Worm (Caenorhabditis elegans): ENCODE measurements around the gene prdm-14.
A peak's percentile ranks its signal among the peaks of the same experiment; 100 is the strongest.

DNA sequence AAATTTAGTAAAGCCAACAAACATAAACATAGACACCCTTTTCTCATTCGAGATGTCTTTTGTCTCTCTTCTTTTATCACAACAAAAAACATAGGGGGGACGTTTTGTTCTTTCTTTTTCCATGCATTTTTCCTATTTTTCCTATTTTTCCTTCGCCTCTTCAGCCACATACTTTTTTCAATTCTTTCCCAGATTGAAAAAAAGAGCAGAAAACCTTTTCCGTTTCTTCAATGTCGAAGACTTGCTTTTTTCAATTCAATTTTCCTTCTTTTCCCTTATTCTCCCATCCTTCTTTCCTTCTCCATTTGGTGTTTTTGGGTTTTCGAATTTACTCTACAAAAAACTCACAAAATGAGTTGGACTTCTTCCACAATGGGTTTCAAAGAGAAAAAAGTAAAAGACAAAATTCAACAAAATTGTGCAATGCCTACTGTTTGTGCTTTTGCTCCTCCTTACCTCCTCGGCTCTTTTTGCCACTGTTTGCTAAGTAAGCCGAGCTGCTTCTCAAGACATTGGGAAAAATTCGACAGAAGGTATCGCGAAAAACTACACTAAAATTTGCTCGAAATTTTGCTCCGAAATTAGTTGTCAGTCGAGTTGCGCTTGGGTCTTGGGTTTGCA is 49.4 kb upstream of the prdm-14 start:
- TF ChIP-seq lsy-12 (tag; optimal IDR thresholded peaks at IDR 0.05) (no peak), nfya-1 (tag; optimal IDR thresholded peaks at IDR 0.05; ENCODE audit: insufficient read depth) (no peak), unc-39 (tag; optimal IDR thresholded peaks at IDR 0.05) (no peak), mdl-1 (tag; optimal IDR thresholded peaks at IDR 0.05) (no peak), nhr-76 (tag; optimal IDR thresholded peaks at IDR 0.05) (no peak), fkh-2 (tag; optimal IDR thresholded peaks at IDR 0.05) (no peak), fkh-10 (GFP tag; optimal IDR thresholded peaks at IDR 0.05) (peak; percentile 89), elt-1 (tag; optimal IDR thresholded peaks at IDR 0.05) (no peak), skn-1 (tag; optimal IDR thresholded peaks at IDR 0.05) (no peak)

Data from whole organism, L3 larva.